Worm (Caenorhabditis elegans): ENCODE measurements around the gene glb-17.

DNA sequence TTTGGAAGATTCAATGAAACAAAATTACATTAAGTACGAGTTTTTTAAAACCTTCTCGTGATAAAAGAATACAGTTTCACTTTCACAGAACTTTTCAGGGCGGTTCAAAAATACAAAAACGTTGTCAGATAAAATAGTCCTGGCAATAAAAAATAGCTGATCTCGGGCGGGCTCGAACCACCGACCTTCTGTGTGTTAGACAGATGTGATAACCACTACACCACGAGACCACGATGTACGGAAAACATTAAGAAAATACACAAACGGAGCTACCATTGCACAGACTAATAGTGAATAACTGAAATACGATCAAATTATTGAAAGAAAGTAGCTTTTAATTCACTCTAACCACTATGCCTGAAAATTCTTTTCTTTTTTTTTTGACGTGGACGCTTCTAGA is 15.9 kb downstream of the glb-17 start:
- TF ChIP-seq aly-2 (tag; optimal IDR thresholded peaks at IDR 0.05) (no peak), snpc-4 (tag; optimal IDR thresholded peaks at IDR 0.05) (no peak), sea-2 (GFP tag; optimal IDR thresholded peaks at IDR 0.05) (no peak), lsy-12 (tag; optimal IDR thresholded peaks at IDR 0.05) (no peak), nhr-11 (tag; optimal IDR thresholded peaks at IDR 0.05) (no peak), nhr-77 (tag; optimal IDR thresholded peaks at IDR 0.05) (no peak), fos-1 (tag; optimal IDR thresholded peaks at IDR 0.05) (no peak), unc-62 (GFP tag; optimal IDR thresholded peaks at IDR 0.05) (no peak), nhr-23 (tag; optimal IDR thresholded peaks at IDR 0.05) (no peak)

Measured in whole organism, L3 larva.